Fruit fly (Drosophila melanogaster) whole organism, embryonic: ENCODE data around the gene bon.

Experiments used
- Adf1 ChIP-seq: fragments of 200-800 bp; sonication (Bioruptor generic); IDR thresholded peaks from 2 replicates; pipeline ENCODE4 v1.3.6; 2022; ENCODE audit warnings: missing biosample characterization, missing genetic modification characterization
- Atf6 ChIP-seq: fragments of 200-800 bp; sonication (Bioruptor generic); IDR thresholded peaks from 2 replicates; pipeline ENCODE4 v1.3.6; 2022; ENCODE audit warnings: missing biosample characterization, missing genetic modification characterization
- Awh ChIP-seq: fragments of 200-800 bp; sonication (Bioruptor generic); IDR thresholded peaks from 2 replicates; pipeline ENCODE4, ENCODE4 v1.3.6; 2022; ENCODE audit warnings: missing biosample characterization, missing genetic modification characterization
- CG10147 ChIP-seq: fragments of 200-800 bp; sonication (Bioruptor generic); optimal IDR thresholded peaks from 2 replicates; lab custom pipeline; 2019; ENCODE audit warnings: missing biosample characterization, mild to moderate bottlenecking, missing genetic modification characterization, moderate library complexity
- CG1024 ChIP-seq: fragments of 200-800 bp; sonication (Bioruptor generic); IDR thresholded peaks from 2 replicates; pipeline ENCODE4 v1.3.6; 2022; ENCODE audit warnings: missing biosample characterization, missing genetic modification characterization
- CG10654 ChIP-seq: fragments of 200-800 bp; sonication (Bioruptor generic); optimal IDR thresholded peaks from 2 replicates; lab custom pipeline; 2016; ENCODE audit warnings: missing biosample characterization, missing genetic modification characterization
- CG13296 ChIP-seq: fragments of 200-800 bp; sonication (Bioruptor generic); optimal IDR thresholded peaks from 3 replicates; lab custom pipeline; 2018; ENCODE audit warnings: missing biosample characterization, mild to moderate bottlenecking, missing genetic modification characterization
- CG16779 ChIP-seq: fragments of 200-800 bp; sonication (Bioruptor generic); IDR thresholded peaks from 2 replicates; pipeline ENCODE4 v1.3.6; 2022; ENCODE audit warnings: missing biosample characterization, missing genetic modification characterization
- CG2116 ChIP-seq: fragments of 200-800 bp; sonication (Bioruptor generic); optimal IDR thresholded peaks from 3 replicates; lab custom pipeline; 2018; ENCODE audit warnings: missing biosample characterization, mild to moderate bottlenecking, missing genetic modification characterization
- CG2712 ChIP-seq: fragments of 200-800 bp; optimal IDR thresholded peaks from 3 replicates; lab custom pipeline; 2019; ENCODE audit warnings: missing biosample characterization, mild to moderate bottlenecking, missing genetic modification characterization, moderate library complexity
- CG34224 ChIP-seq: fragments of 200-800 bp; sonication (Bioruptor generic); IDR thresholded peaks from 3 replicates; pipeline ENCODE4 v1.3.6; 2022; ENCODE audit warnings: missing biosample characterization, missing genetic modification characterization; ENCODE audit not compliant: partially characterized antibody
- CG3995 ChIP-seq: fragments of 200-800 bp; sonication (Bioruptor generic); optimal IDR thresholded peaks from 3 replicates; lab custom pipeline; 2016; ENCODE audit warnings: missing biosample characterization, missing genetic modification characterization
- CG4282 ChIP-seq: fragments of 200-800 bp; sonication (Bioruptor generic); optimal IDR thresholded peaks from 2 replicates; lab custom pipeline; 2016; ENCODE audit warnings: missing biosample characterization, missing genetic modification characterization
- CG4854 ChIP-seq: fragments of 200-800 bp; sonication (Bioruptor generic); optimal IDR thresholded peaks from 2 replicates; lab custom pipeline; 2016; ENCODE audit warnings: missing biosample characterization, missing genetic modification characterization, inconsistent platforms
- CG5245 ChIP-seq: fragments of 200-800 bp; sonication (Bioruptor generic); optimal IDR thresholded peaks from 3 replicates; lab custom pipeline; 2016; ENCODE audit warnings: missing biosample characterization, missing genetic modification characterization
- CG6272 ChIP-seq: fragments of 200-800 bp; sonication (Bioruptor generic); IDR thresholded peaks from 2 replicates; pipeline ENCODE4 v1.3.6; 2022; ENCODE audit warnings: missing biosample characterization, missing genetic modification characterization
- CG6791 ChIP-seq: fragments of 200-800 bp; sonication (Bioruptor generic); IDR thresholded peaks from 3 replicates; pipeline ENCODE4 v1.3.6; 2022; ENCODE audit warnings: missing biosample characterization, missing genetic modification characterization; ENCODE audit not compliant: partially characterized antibody
- CG7556 ChIP-seq: fragments of 200-800 bp; sonication (Bioruptor generic); optimal IDR thresholded peaks from 2 replicates; lab custom pipeline; 2017; ENCODE audit warnings: missing biosample characterization, mild to moderate bottlenecking, missing genetic modification characterization
- CG8478 ChIP-seq: fragments of >200 bp; optimal IDR thresholded peaks from 2 replicates; lab custom pipeline; 2018
- CG8924 ChIP-seq: fragments of 200-800 bp; optimal IDR thresholded peaks from 3 replicates; lab custom pipeline; 2019; ENCODE audit warnings: missing biosample characterization, mild to moderate bottlenecking, missing genetic modification characterization, moderate library complexity
- CG9727 ChIP-seq: fragments of 200-800 bp; sonication (Bioruptor generic); optimal IDR thresholded peaks from 3 replicates; lab custom pipeline; 2017; ENCODE audit warnings: missing biosample characterization, mild to moderate bottlenecking, missing genetic modification characterization
- Camta ChIP-seq: fragments of 200-800 bp; sonication (Bioruptor generic); optimal IDR thresholded peaks from 2 replicates; lab custom pipeline; 2016; ENCODE audit warnings: missing biosample characterization, missing genetic modification characterization
- CkIIα-i1 ChIP-seq: fragments of 200-800 bp; sonication (Bioruptor generic); IDR thresholded peaks from 2 replicates; pipeline ENCODE4 v1.3.6; 2022; ENCODE audit warnings: missing biosample characterization, missing genetic modification characterization
- E2f2 ChIP-seq: fragments of 200-800 bp; sonication (Bioruptor generic); IDR thresholded peaks from 2 replicates; pipeline ENCODE4 v1.3.6; 2022; ENCODE audit warnings: missing biosample characterization, missing genetic modification characterization
- Hey ChIP-seq: fragments of 200-800 bp; sonication (Bioruptor generic); optimal IDR thresholded peaks from 3 replicates; lab custom pipeline; 2018; ENCODE audit warnings: missing biosample characterization, mild to moderate bottlenecking, missing genetic modification characterization
- Hmr ChIP-seq: fragments of 200-800 bp; sonication (Bioruptor generic); optimal IDR thresholded peaks from 3 replicates; lab custom pipeline; 2017; ENCODE audit warnings: mild to moderate bottlenecking, missing biosample characterization, missing genetic modification reagents, missing genetic modification characterization
- Hr3 ChIP-seq: fragments of 200-800 bp; sonication (Bioruptor generic); optimal IDR thresholded peaks from 3 replicates; lab custom pipeline; 2016; ENCODE audit warnings: missing biosample characterization, missing genetic modification characterization
- Mrtf ChIP-seq: fragments of 200-800 bp; sonication (Bioruptor generic); IDR thresholded peaks from 3 replicates; pipeline ENCODE4 v1.3.6; 2022; ENCODE audit warnings: missing biosample characterization, missing genetic modification characterization
- Pdp1 ChIP-seq, 2 experiments: fragments of 200-800 bp; sonication (Bioruptor generic); optimal IDR thresholded peaks; 3 replicates each; lab custom pipeline; 2016; ENCODE audit warnings: missing biosample characterization in 2 of 2, missing genetic modification characterization in 2 of 2, mild to moderate bottlenecking in 1 of 2, moderate library complexity in 1 of 2
- Sox100B ChIP-seq: fragments of 200-800 bp; sonication (Bioruptor generic); optimal IDR thresholded peaks from 3 replicates; lab custom pipeline; 2018; ENCODE audit warnings: missing biosample characterization, mild to moderate bottlenecking, missing genetic modification characterization
- Usf ChIP-seq: fragments of 200-800 bp; sonication (Bioruptor generic); optimal IDR thresholded peaks from 2 replicates; lab custom pipeline; 2017; ENCODE audit warnings: missing genotype, missing biosample characterization, missing genetic modification characterization
- YL-1 ChIP-seq: fragments of 200-800 bp; sonication (Bioruptor generic); optimal IDR thresholded peaks from 3 replicates; lab custom pipeline; 2017; ENCODE audit warnings: missing biosample characterization, mild to moderate bottlenecking, missing genetic modification characterization
- ac ChIP-seq: fragments of 200-800 bp; sonication (Bioruptor generic); optimal IDR thresholded peaks from 3 replicates; lab custom pipeline; 2017; ENCODE audit warnings: missing biosample characterization, mild to moderate bottlenecking, missing genetic modification characterization
- cg ChIP-seq: fragments of 200-800 bp; sonication (Bioruptor generic); optimal IDR thresholded peaks from 3 replicates; lab custom pipeline; 2019; ENCODE audit warnings: missing biosample characterization, mild to moderate bottlenecking, missing genetic modification characterization, moderate library complexity
- chinmo ChIP-seq: fragments of 200-800 bp; sonication (Bioruptor generic); IDR thresholded peaks from 4 replicates; pipeline ENCODE4 v1.3.6; 2022; ENCODE audit warnings: missing biosample characterization, missing genetic modification characterization; ENCODE audit not compliant: partially characterized antibody
- crp ChIP-seq, 2 experiments: fragments of 200-800 bp; sonication (Bioruptor generic); optimal IDR thresholded peaks; 2 replicates in 1 of 2; 3 replicates in 1 of 2; lab custom pipeline; 2017; ENCODE audit warnings: missing biosample characterization in 2 of 2, missing genetic modification characterization in 2 of 2, mild to moderate bottlenecking in 1 of 2, moderate library complexity in 1 of 2
- danr ChIP-seq: fragments of 200-800 bp; sonication (Bioruptor generic); IDR thresholded peaks from 2 replicates; pipeline ENCODE4 v1.3.6; 2022; ENCODE audit warnings: missing biosample characterization, missing genetic modification characterization
- disco-r ChIP-seq: fragments of 200-800 bp; sonication (Bioruptor generic); optimal IDR thresholded peaks from 2 replicates; lab custom pipeline; 2016; ENCODE audit warnings: missing biosample characterization, missing genetic modification characterization
- emc ChIP-seq: fragments of 200-800 bp; sonication (Bioruptor generic); optimal IDR thresholded peaks from 2 replicates; lab custom pipeline; 2016; ENCODE audit warnings: missing biosample characterization, missing genetic modification characterization
- lov ChIP-seq, 2 experiments: fragments of 200-800 bp in 1 of 2; fragments of >200 bp in 1 of 2; sonication (Bioruptor generic) in 1 of 2; IDR thresholded peaks in 1 of 2; optimal IDR thresholded peaks in 1 of 2; 2 replicates in 1 of 2; 3 replicates in 1 of 2; pipeline versions ENCODE4 v1.3.6 to Lab custom; 2017 to 2022; ENCODE audit warnings: missing biosample characterization in 1 of 2, missing genetic modification characterization in 1 of 2
- p53 ChIP-seq: fragments of 200-800 bp; sonication (Bioruptor generic); optimal IDR thresholded peaks from 2 replicates; lab custom pipeline; 2016; ENCODE audit warnings: missing biosample characterization, missing genetic modification characterization
- pnt ChIP-seq: fragments of 200-800 bp; sonication (Bioruptor generic); optimal IDR thresholded peaks from 3 replicates; lab custom pipeline; 2016; ENCODE audit warnings: missing biosample characterization, missing genetic modification characterization
- pzg ChIP-seq: fragments of 200-800 bp; sonication (Bioruptor generic); optimal IDR thresholded peaks from 3 replicates; lab custom pipeline; 2018; ENCODE audit warnings: missing biosample characterization, mild to moderate bottlenecking, missing genetic modification characterization, moderate library complexity
- sens ChIP-seq: fragments of 200-800 bp; sonication (Bioruptor generic); peaks from one replicate; lab custom pipeline; 2016; ENCODE audit warnings: missing biosample characterization, missing genetic modification characterization
- sqz ChIP-seq: fragments of 200-800 bp; sonication (Bioruptor generic); optimal IDR thresholded peaks from 3 replicates; lab custom pipeline; 2018; ENCODE audit warnings: missing biosample characterization, mild to moderate bottlenecking, missing genetic modification characterization
- trem ChIP-seq: fragments of 200-800 bp; optimal IDR thresholded peaks from 3 replicates; lab custom pipeline; 2019; ENCODE audit warnings: missing biosample characterization, mild to moderate bottlenecking, missing genetic modification characterization, moderate library complexity
- ttk ChIP-seq: fragments of 200-800 bp; sonication (Bioruptor generic); IDR thresholded peaks from 2 replicates; pipeline ENCODE4 v2.1.2; 2022; ENCODE audit warnings: missing biosample characterization, missing genetic modification characterization

Gene bon

DNA sequence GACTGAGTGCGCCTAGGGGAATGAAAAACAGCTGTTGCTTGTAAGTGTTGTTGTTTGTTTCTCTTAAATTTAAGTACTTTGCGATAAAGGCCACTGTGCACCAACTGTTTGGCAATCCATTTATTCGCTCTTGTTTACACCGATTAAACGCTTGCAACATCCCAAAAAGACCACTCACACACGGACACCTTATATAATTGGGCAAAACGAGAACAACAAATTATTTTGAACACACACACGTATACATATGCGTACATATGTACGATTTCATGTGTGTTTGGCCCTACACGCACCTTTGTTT lies 35.9 kb upstream of the bon start (continued):
- peak; percentile 14 to 33 for TF ChIP-seq crp (GFP tag; optimal IDR thresholded peaks at IDR 0.05; lab: Kevin White, UChicago)
- TF ChIP-seq, all 482 proteins: peak for 5

DNA sequence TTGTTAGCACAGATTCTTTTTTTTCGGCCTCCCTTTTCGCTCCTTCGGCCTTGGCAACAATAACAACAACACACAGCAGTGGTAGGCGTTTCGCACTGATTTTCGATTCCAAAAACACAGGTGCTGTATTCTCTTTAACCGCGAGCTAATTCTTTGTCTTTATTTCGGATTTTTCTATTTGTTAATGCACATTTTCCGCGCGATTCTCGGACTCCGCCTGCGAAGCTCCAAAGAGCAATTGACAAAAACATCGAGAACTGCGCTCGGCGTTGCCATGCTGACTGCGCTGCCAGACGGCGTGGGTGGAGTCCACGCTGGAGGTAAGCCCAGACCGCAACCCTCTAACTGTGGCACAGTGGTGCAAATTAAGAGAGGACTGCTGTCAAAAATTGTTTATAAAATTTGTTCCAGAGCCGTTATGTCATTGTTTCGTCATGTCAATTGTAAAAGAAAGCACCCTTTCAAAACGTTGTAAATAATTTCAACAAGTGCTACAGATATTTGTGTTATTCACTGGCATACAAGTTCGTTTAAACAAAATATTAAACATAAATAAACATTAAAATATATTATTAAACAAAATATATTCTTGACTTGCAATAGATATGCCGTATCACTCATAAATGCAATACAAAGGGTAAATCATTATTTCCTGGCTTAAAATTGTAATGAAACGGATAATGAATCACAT lies 35.4 kb upstream of the bon start, which contains the start of the genes DPCoAC and CG5180:
DPCoAC (minus strand) TSS at position 253 of the 691 bp plus-strand sequence.
CG5180 (plus strand) TSS at position 516 of the 691 bp plus-strand sequence.
- TF ChIP-seq ttk (peak; percentile 24; the same call in 1 of the 2 replicates), CG7556 (GFP tag; lab: Kevin White, UChicago) (peak; percentile 36), CG2116 (GFP tag; lab: Kevin White, UChicago) (peak; percentile 54), Hmr (GFP tag; lab: Kevin White, UChicago) (peak; percentile 69), Hey (tag; lab: Kevin White, UChicago) (no peak), CG16779 (GFP tag; lab: Robert Waterston, UW) (peak; percentile 79), p53 (GFP tag; lab: Kevin White, UChicago) (peak; percentile 6), danr (GFP tag; lab: Robert Waterston, UW) (0 out of 2 replicates have a peak, but pooled peaks have one; percentile 33), CG1024 (GFP tag; lab: Robert Waterston, UW) (peak; percentile 58; the same call in 1 of the 2 replicates), CG2712 (tag; lab: Kevin White, UChicago) (peak; percentile 43), CG6791 (peak; percentile 80), CG3995 (peak; percentile 0), disco-r (GFP tag; lab: Kevin White, UChicago) (no peak), Atf6 (GFP tag; lab: Robert Waterston, UW) (peak; percentile 32; the same call in 1 of the 2 replicates), Mrtf (GFP tag; lab: Robert Waterston, UW) (peak; percentile 71; the same call in 2 of the 3 replicates), Awh (GFP tag; lab: Robert Waterston, UW) (peak; percentile 69), Hr3 (peak; percentile 61), cg (GFP tag; lab: Kevin White, UChicago) (peak; percentile 56), Usf (GFP tag; lab: Kevin White, UChicago) (peak; percentile 39), CG8478 (lab: Kevin White, UChicago) (no peak), Sox100B (GFP tag; lab: Kevin White, UChicago) (peak; percentile 48), Adf1 (peak; percentile 83), chinmo (GFP tag; lab: Robert Waterston, UW) (peak; percentile 84; the same call in 1 of the 4 replicates), E2f2 (GFP tag; lab: Robert Waterston, UW) (peak; percentile 12; the same call in 1 of the 2 replicates), CG9727 (GFP tag; lab: Kevin White, UChicago) (peak; percentile 73), sqz (no peak), CG10147 (GFP tag; lab: Kevin White, UChicago) (peak; percentile 38), sens (GFP tag; lab: Kevin White, UChicago) (peak; percentile 78), YL-1 (GFP tag; lab: Kevin White, UChicago) (no peak), CG13296 (GFP tag; lab: Kevin White, UChicago) (no peak), lov (optimal IDR thresholded peaks at IDR 0.05; lab: Kevin White, UChicago) (no peak), lov (GFP tag; IDR thresholded peaks at IDR 0.05; lab: Robert Waterston, UW) (no peak), CG4282 (GFP tag; lab: Kevin White, UChicago) (peak; percentile 99), CkIIα-i1 (GFP tag; lab: Robert Waterston, UW) (no peak), CG4854 (GFP tag; lab: Kevin White, UChicago) (peak; percentile 24), CG5245 (GFP tag; lab: Kevin White, UChicago) (peak; percentile 41), Camta (peak; percentile 45), emc (GFP tag; lab: Kevin White, UChicago) (peak; percentile 31), CG34224 (GFP tag; lab: Robert Waterston, UW) (peak; percentile 50), CG10654 (peak; percentile 63), pzg (peak; percentile 94), CG8924 (tag; lab: Kevin White, UChicago) (peak; percentile 59), CG6272 (GFP tag; lab: Robert Waterston, UW) (peak; percentile 80), Pdp1 (GFP tag; optimal IDR thresholded peaks at IDR 0.05; lab: Kevin White, UChicago) (peak; percentile 58 to 59), pnt (peak; percentile 8), ac (GFP tag; lab: Kevin White, UChicago) (no peak), trem (peak; percentile 37)
